Fruit fly (Drosophila melanogaster): Measurements from ENCODE around the gene CRAT.

Gene CRAT

DNA sequence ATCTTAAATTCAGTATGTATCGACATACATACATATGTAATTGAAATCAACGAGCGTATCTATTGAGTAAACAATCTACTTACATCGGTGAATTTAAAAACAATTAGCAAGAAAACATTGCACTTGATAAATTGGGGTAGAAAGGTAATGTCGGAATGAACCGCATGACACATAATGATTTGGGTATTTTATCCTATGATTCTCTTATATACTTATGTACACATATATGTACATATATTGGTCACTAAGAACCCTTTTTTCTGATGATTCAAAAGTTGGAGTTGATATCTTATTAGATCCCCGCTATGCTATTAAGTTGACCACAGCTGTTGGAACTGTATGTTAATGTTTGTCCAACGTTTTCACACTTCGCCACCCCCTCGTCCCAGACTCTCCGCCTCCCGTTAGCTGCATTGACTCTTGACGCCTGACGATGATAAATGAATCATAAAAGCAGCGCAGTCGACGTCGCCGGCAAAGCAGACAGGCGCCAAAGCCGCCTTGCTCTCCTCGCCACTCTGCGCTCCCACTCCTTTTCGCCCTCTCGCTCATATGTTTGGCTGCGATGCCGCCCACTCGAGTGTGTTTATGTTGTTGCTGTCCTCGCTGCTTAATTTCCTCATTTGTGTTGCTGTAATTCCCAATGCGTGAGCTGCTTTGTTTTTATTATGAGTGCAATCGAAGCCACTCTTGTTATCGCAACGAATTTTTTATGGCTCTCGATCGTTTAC lies 22.8 kb downstream of the CRAT start (continued):
- TF ChIP-seq CG3032 (tag; optimal IDR thresholded peaks at IDR 0.05) (peak; percentile 11), net (GFP tag; optimal IDR thresholded peaks at IDR 0.05) (peak; percentile 31), CG4318 (GFP tag; optimal IDR thresholded peaks at IDR 0.05) (peak; percentile 47), topi (GFP tag; optimal IDR thresholded peaks at IDR 0.05) (peak; percentile 48), CG10669 (GFP tag; optimal IDR thresholded peaks at IDR 0.05) (peak; percentile 31), Met (GFP tag; optimal IDR thresholded peaks at IDR 0.05) (peak; percentile 10), cyc (GFP tag; optimal IDR thresholded peaks at IDR 0.05) (no peak), CG6276 (GFP tag; optimal IDR thresholded peaks at IDR 0.05) (peak; percentile 64), CG6854 (GFP tag; optimal IDR thresholded peaks at IDR 0.05) (no peak), achi (GFP tag; optimal IDR thresholded peaks at IDR 0.05) (peak; percentile 37), CG31627 (GFP tag; optimal IDR thresholded peaks at IDR 0.05) (peak; percentile 27), fd59A (GFP tag; optimal IDR thresholded peaks at IDR 0.05) (peak; percentile 54), Gug (GFP tag; IDR thresholded peaks at IDR 0.05) (peak; percentile 44; the same call in 1 of the 2 replicates), acj6 (GFP tag; optimal IDR thresholded peaks at IDR 0.05) (peak; percentile 56), dac (GFP tag; optimal IDR thresholded peaks at IDR 0.05) (no peak), svp (GFP tag) (no peak), lz (GFP tag; optimal IDR thresholded peaks at IDR 0.05) (peak; percentile 18)

DNA sequence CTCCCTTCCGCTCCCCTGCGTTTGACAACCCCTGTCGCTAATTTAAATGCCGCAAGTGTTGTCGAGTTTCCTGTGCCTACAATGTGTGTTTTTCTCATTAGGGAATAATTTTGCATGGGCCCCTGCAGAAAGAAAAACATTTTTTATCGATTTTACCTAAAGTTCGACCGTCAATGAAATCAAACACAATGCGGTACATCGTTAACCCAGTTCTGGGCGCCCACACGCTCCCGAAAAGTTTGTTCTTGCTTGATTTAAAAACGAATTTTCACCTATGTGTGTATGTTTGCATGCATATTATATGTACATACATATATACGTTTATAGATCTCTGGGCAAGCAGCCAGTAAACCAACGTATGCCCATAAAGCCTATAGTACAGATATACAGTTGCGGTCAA lies 23.4 kb downstream of the CRAT start:
- no peak for TF ChIP-seq CG34406 (GFP tag; optimal IDR thresholded peaks at IDR 0.05)
- TF ChIP-seq lz (GFP tag; optimal IDR thresholded peaks at IDR 0.05), result no peak
- no peak for TF ChIP-seq CG10631 (GFP tag; optimal IDR thresholded peaks at IDR 0.05)

DNA sequence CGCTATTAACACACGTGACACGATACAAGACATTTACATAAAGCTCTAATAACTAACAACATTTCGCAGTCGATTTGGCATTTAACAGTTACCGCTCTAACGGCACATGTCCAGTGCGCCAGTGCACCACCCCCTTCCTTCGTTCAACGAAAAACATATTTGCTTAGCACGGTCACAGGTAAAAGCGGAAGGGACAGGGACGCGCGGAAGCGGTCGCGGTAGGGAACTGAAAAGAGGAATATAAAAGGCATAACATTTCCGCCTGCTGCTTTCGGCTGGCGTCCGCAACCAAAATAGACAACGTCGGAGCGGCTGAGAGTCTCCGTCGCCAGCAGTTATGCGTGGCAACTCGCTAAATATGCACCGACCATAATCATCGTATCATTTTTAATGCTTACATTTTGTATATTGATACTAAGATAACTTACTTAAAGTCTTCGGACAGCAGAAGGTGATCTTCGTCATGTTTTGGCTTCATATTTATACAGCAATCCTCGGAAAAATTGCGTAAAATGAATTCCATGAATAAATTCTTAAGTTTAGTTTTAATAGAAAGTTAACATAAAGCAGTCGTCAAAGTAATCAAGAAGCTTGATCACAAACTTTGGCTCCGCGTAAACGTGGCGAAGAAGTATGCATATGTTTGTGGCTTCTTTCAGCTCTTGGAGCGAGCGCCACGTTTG lies 24.0 kb downstream of the CRAT start:
- TF ChIP-seq CG9139 (GFP tag; optimal IDR thresholded peaks at IDR 0.05) (no peak), CG4318 (GFP tag; optimal IDR thresholded peaks at IDR 0.05) (peak; percentile 45), CG11762 (GFP tag; optimal IDR thresholded peaks at IDR 0.05; ENCODE audit: insufficient read depth) (no peak), CG6854 (GFP tag; optimal IDR thresholded peaks at IDR 0.05) (no peak), Hr38 (GFP tag; optimal IDR thresholded peaks at IDR 0.05) (no peak), svp (GFP tag) (no peak), CG10669 (GFP tag; optimal IDR thresholded peaks at IDR 0.05) (peak; percentile 39), lz (GFP tag; optimal IDR thresholded peaks at IDR 0.05) (no peak), CG10631 (GFP tag; optimal IDR thresholded peaks at IDR 0.05) (peak; percentile 14), Met (GFP tag; optimal IDR thresholded peaks at IDR 0.05) (no peak), CG15336 (GFP tag; IDR thresholded peaks at IDR 0.05) (peak; percentile 73), eg (GFP tag; IDR thresholded peaks at IDR 0.05) (peak; percentile 52; the same call in 2 of the 3 replicates), topi (GFP tag; optimal IDR thresholded peaks at IDR 0.05) (no peak), Hr39 (GFP tag; optimal IDR thresholded peaks at IDR 0.05) (peak; percentile 9), CG6276 (GFP tag; optimal IDR thresholded peaks at IDR 0.05) (peak; percentile 64), fd59A (GFP tag; optimal IDR thresholded peaks at IDR 0.05) (no peak), Smox (GFP tag; optimal IDR thresholded peaks at IDR 0.05) (no peak), CG8632 (GFP tag; optimal IDR thresholded peaks at IDR 0.05) (no peak), Sox102F (GFP tag; optimal IDR thresholded peaks at IDR 0.05) (peak; percentile 15), Eip78C (GFP tag) (peak; percentile 79), CG31627 (GFP tag; optimal IDR thresholded peaks at IDR 0.05) (no peak), Eip75B (GFP tag; optimal IDR thresholded peaks at IDR 0.05) (peak; percentile 4), CG32006 (GFP tag; optimal IDR thresholded peaks at IDR 0.05) (peak; percentile 77), CG6163 (GFP tag; IDR thresholded peaks at IDR 0.05) (0 out of 3 replicates have a peak, but pooled peaks have one; percentile 41), fd85E (GFP tag; optimal IDR thresholded peaks at IDR 0.05) (no peak), Sox15 (GFP tag; optimal IDR thresholded peaks at IDR 0.05) (no peak), Eip93F (GFP tag; optimal IDR thresholded peaks at IDR 0.05) (no peak), CG3032 (tag; optimal IDR thresholded peaks at IDR 0.05) (peak; percentile 42), CG7368 (GFP tag; optimal IDR thresholded peaks at IDR 0.05) (no peak), dsx (GFP tag; optimal IDR thresholded peaks at IDR 0.05; ENCODE audit: poor library complexity, severe bottlenecking) (peak; percentile 13), CG6808 (GFP tag; optimal IDR thresholded peaks at IDR 0.05) (peak; percentile 42), CG34406 (GFP tag; optimal IDR thresholded peaks at IDR 0.05) (no peak), dac (GFP tag; optimal IDR thresholded peaks at IDR 0.05) (peak; percentile 37), salr (GFP tag; optimal IDR thresholded peaks at IDR 0.05) (peak in 1 of 2 experiments; percentile 54), Ets21C (GFP tag; optimal IDR thresholded peaks at IDR 0.05) (no peak), achi (GFP tag; optimal IDR thresholded peaks at IDR 0.05) (peak; percentile 39), net (GFP tag; optimal IDR thresholded peaks at IDR 0.05) (peak; percentile 31), Blimp-1 (GFP tag; optimal IDR thresholded peaks at IDR 0.05) (no peak), CG11294 (GFP tag; IDR thresholded peaks at IDR 0.05) (no peak), Hr4 (GFP tag; optimal IDR thresholded peaks at IDR 0.05) (peak; percentile 76)

All from whole organism, prepupa.